Worm (Caenorhabditis elegans): ENCODE data around the gene BE0003N10.1.

The BE0003N10.1 gene

DNA sequence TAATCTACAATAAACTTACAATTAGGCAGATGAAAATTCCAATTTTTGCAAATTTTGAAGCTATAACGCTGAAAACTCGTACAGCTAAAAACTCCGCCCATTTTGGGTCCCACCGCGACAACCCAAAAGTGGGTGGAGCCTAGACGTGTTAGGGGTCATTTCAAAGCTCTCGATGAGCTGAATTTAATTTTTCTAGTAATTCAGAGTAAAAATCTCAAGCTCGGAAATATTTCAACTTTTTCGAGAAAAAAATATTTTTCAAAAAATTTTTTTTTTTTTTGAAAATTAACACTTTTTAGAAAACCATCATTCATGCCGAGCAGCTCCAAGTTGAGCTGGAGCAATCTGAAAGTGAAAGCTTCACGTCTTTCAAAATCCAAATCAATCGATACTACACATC, 36.0 kb upstream of the BE0003N10.1 start, which contains the start of gene R06B10.7:
TSS of gene R06B10.7 (minus strand) at position 101 of the 400 bp plus-strand sequence.
- TF ChIP-seq zag-1 (tag; optimal IDR thresholded peaks at IDR 0.05) (no peak), pax-3 (tag; optimal IDR thresholded peaks at IDR 0.05) (no peak), irx-1 (tag; optimal IDR thresholded peaks at IDR 0.05) (no peak)

DNA sequence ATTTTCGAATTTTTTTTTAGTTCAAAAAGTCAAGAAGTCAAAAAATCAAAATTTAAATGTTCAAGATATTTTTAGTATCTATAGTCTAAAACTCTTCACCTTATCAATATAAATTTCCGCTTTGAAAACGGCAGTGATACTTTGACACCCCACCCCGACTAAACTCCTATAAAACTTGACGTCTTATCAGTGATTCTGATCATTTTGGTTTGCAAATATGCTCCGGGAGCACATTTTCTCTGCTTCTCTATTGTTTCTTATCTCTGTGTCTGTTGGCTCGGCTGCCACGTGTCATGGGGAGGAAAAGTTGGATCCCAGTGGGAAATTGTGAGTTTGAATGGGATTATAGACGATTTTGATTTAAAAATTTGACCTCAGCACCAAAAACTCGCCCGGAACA, 34.8 kb upstream of the BE0003N10.1 start, which contains the start of gene clec-150:
TSS of gene clec-150 (plus strand) at position 198 of the 400 bp plus-strand sequence.
- TF ChIP-seq tlp-1 (tag; optimal IDR thresholded peaks at IDR 0.05) (no peak), lin-35 (GFP tag; optimal IDR thresholded peaks at IDR 0.05) (peak in 1 of 2 experiments; percentile 14), ceh-88 (GFP tag; IDR thresholded peaks at IDR 0.05) (no peak), nhr-20 (tag; optimal IDR thresholded peaks at IDR 0.05) (peak; percentile 5), ama-1 (optimal IDR thresholded peaks at IDR 0.05) (no peak), efl-1 (optimal IDR thresholded peaks at IDR 0.05) (no peak), efl-1 (GFP tag; optimal IDR thresholded peaks at IDR 0.05 in 1 of 2) (peak in 1 of 2 experiments; percentile 79), elt-2 (tag; optimal IDR thresholded peaks at IDR 0.05) (peak; percentile 89)

DNA sequence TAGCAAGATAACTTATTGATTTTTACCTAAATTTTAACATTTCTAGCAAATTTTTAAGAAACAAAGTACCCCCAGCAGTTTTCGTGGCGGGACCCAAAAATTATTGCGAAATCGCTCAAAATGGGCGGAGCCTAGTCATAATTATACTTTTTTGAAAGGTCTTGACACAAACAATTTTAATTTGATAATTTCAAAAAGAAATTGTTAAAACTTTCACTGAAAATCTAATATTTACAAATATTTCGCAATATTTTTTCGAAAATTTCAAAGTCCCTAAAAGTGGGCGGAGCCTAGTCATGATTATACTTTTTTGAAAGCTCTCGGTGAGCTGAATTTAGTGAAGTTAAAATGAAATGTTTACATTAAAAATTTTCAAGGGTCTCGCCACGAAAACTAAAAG, 32.8 kb upstream of the BE0003N10.1 start:
- TF ChIP-seq efl-1 (optimal IDR thresholded peaks at IDR 0.05) = no peak
- TF ChIP-seq efl-1 (GFP tag; optimal IDR thresholded peaks at IDR 0.05 in 1 of 2) = peak in 1 of 2 experiments; percentile 47
- no peak for TF ChIP-seq pag-3 (tag; optimal IDR thresholded peaks at IDR 0.05; ENCODE audit: borderline replicate concordance, insufficient read depth)

DNA sequence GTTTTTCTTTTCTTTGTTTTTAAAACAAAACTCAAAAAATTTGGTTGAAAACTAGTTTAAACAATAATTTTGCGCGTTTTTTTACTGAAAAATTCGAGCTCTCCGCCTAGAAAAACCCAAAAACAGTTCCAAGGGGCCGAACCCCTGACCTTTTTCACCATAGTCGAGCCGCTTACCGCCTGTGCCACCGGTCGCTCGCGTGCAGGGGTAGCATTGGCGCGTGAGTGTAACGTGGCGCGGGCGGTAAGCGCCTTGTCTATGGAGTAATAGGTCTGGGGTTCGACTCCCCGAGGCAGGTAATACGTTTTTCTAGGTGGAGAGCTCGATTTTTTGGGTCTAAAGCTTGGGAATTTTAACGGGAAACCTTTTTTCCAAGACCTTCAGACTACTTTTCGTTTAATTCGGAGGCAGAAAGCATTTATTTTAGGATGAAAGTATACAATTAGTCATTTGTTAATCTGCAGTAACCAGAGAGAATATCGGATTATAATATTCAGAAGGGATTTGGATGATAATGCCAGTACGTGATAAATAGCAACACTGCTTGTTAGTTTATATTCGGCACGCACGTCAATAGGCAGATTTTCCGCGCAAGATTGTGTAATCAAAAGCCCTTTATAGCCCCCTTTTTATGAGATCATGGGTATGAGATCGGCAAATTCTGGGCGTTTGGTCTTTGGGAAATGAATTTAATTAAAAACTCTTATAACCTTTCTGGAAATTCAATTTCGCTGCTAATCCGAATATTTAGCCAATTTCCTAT, 30.0 kb upstream of the BE0003N10.1 start:
- TF ChIP-seq ceh-8 (GFP tag; optimal IDR thresholded peaks at IDR 0.05) (peak; percentile 28), nhr-77 (tag; optimal IDR thresholded peaks at IDR 0.05) (no peak), pax-3 (tag; optimal IDR thresholded peaks at IDR 0.05) (peak; percentile 20), sox-4 (tag; optimal IDR thresholded peaks at IDR 0.05) (peak; percentile 9), mef-2 (tag; optimal IDR thresholded peaks at IDR 0.05) (peak; percentile 8), C16A3.4 (tag; optimal IDR thresholded peaks at IDR 0.05) (no peak), dsc-1 (tag; optimal IDR thresholded peaks at IDR 0.05) (peak; percentile 93), nhr-47 (tag; optimal IDR thresholded peaks at IDR 0.05) (peak; percentile 40), elt-2 (tag; optimal IDR thresholded peaks at IDR 0.05) (no peak), fkh-8 (tag; optimal IDR thresholded peaks at IDR 0.05) (peak; percentile 63), alr-1 (tag; optimal IDR thresholded peaks at IDR 0.05; ENCODE audit: borderline replicate concordance) (no peak), ceh-90 (tag; optimal IDR thresholded peaks at IDR 0.05) (no peak)

DNA sequence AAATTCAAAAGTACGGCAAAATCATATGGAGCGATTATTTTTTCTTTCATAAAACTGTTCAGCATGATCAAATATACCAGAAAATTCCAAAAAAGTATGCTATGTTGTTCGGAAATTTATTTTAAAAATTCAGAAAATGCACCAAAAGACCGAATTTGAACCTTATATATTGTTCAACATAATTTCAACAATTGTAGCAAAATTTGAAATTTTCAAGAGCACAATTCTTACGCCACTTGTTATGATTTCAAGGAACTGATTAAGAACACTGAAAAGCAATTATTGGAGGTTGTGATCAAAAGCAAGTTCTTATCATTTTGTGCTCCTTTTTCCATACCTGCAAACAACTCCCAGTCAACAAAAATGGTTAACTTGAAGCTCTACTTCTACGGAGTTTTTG, 29.2 kb upstream of the BE0003N10.1 start, which contains the start of gene clc-27:
TSS of gene clc-27 (plus strand) at position 301 of the 400 bp plus-strand sequence.
- TF ChIP-seq xbp-1 (tag; optimal IDR thresholded peaks at IDR 0.05) = no peak
- TF ChIP-seq aha-1 (tag; optimal IDR thresholded peaks at IDR 0.05) = no peak
- no peak for TF ChIP-seq blmp-1 (tag; optimal IDR thresholded peaks at IDR 0.05)
- TF ChIP-seq jun-1 (tag; optimal IDR thresholded peaks at IDR 0.05) = no peak
- TF ChIP-seq nhr-76 (tag; optimal IDR thresholded peaks at IDR 0.05) = no peak
- TF ChIP-seq mdl-1 (tag; optimal IDR thresholded peaks at IDR 0.05) = no peak

DNA sequence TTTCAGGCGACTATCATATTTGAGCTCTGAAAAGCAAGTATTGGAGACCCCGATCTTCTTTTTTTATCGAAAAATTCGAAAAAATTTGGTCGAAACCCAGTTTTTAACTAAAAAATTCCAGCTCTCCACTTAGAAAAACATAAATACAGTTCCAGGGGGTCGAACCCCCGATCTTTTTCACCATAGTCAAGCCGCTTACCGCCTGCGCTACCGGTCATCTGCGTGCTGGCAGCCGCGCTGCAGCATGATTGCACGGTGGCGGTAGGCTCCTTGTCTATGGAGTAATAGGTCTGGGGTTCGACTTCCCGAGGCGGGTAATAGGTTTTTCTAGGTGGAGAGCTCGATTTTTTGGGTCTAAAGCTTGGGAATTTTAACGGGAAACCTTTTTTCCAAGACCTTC, 27.5 kb upstream of the BE0003N10.1 start, which contains the start of gene clc-24:
TSS of gene clc-24 (plus strand) at position 263 of the 400 bp plus-strand sequence.
- TF ChIP-seq zip-4 (GFP tag; optimal IDR thresholded peaks at IDR 0.05) (no peak), snu-23 (GFP tag; optimal IDR thresholded peaks at IDR 0.05) (no peak), lin-14 (GFP tag; optimal IDR thresholded peaks at IDR 0.05) (no peak), hlh-4 (tag; optimal IDR thresholded peaks at IDR 0.05) (no peak), lin-13 (GFP tag; optimal IDR thresholded peaks at IDR 0.05) (no peak), irx-1 (tag; optimal IDR thresholded peaks at IDR 0.05) (no peak), vab-15 (tag; optimal IDR thresholded peaks at IDR 0.05) (no peak), rnt-1 (tag; optimal IDR thresholded peaks at IDR 0.05) (no peak), mdl-1 (tag; optimal IDR thresholded peaks at IDR 0.05) (no peak), pag-3 (tag; optimal IDR thresholded peaks at IDR 0.05; ENCODE audit: borderline replicate concordance, insufficient read depth) (no peak), nhr-76 (tag; optimal IDR thresholded peaks at IDR 0.05) (no peak)

All from whole organism, L1 larva.